Fruit fly (Drosophila melanogaster): ENCODE data around the gene FucT6.

The FucT6 gene

dm6 chrX:11687666-11688492 lies 21.9 kb downstream of the FucT6 start:
- no peak for TF ChIP-seq CG8478 (optimal IDR thresholded peaks at IDR 0.05)
- no peak for TF ChIP-seq Dll (optimal IDR thresholded peaks at IDR 0.05)
- no peak for TF ChIP-seq pan (optimal IDR thresholded peaks at IDR 0.05)
- TF ChIP-seq psq (optimal IDR thresholded peaks at IDR 0.05), result no peak
- TF ChIP-seq usp (GFP tag; optimal IDR thresholded peaks at IDR 0.05), result no peak
- TF ChIP-seq EcR (GFP tag; optimal IDR thresholded peaks at IDR 0.05), result no peak

- TF ChIP-seq CG8478 (optimal IDR thresholded peaks at IDR 0.05) (no peak), psq (optimal IDR thresholded peaks at IDR 0.05) (no peak), pan (optimal IDR thresholded peaks at IDR 0.05) (no peak), Dll (optimal IDR thresholded peaks at IDR 0.05) (no peak), EcR (GFP tag; optimal IDR thresholded peaks at IDR 0.05) (no peak), usp (GFP tag; optimal IDR thresholded peaks at IDR 0.05) (no peak)
Measured at dm6 chrX:11686675-11687074, 23.1 kb downstream of the FucT6 start.

dm6 chrX:11685918-11686640 lies 23.7 kb downstream of the FucT6 start:
- no peak for TF ChIP-seq CG8478 (optimal IDR thresholded peaks at IDR 0.05)
- peak in 1 of 2 experiments; percentile 37 for TF ChIP-seq EcR (GFP tag; optimal IDR thresholded peaks at IDR 0.05)
- TF ChIP-seq psq (optimal IDR thresholded peaks at IDR 0.05), result no peak
- no peak for TF ChIP-seq pan (optimal IDR thresholded peaks at IDR 0.05)
- no peak for TF ChIP-seq Dll (optimal IDR thresholded peaks at IDR 0.05)
- no peak for TF ChIP-seq usp (GFP tag; optimal IDR thresholded peaks at IDR 0.05)

- TF ChIP-seq Dll (optimal IDR thresholded peaks at IDR 0.05) (no peak), EcR (GFP tag; optimal IDR thresholded peaks at IDR 0.05) (no peak)
Measured at dm6 chrX:11684462-11684861, 25.3 kb downstream of the FucT6 start.

- TF ChIP-seq pan (optimal IDR thresholded peaks at IDR 0.05) (no peak), usp (GFP tag; optimal IDR thresholded peaks at IDR 0.05) (no peak), EcR (GFP tag; optimal IDR thresholded peaks at IDR 0.05) (no peak), Dll (optimal IDR thresholded peaks at IDR 0.05) (no peak), psq (optimal IDR thresholded peaks at IDR 0.05) (no peak), CG8478 (optimal IDR thresholded peaks at IDR 0.05) (no peak)
Measured at dm6 chrX:11683480-11683879, 26.3 kb downstream of the FucT6 start.

- peak; percentile 66 for TF ChIP-seq Dll (optimal IDR thresholded peaks at IDR 0.05)
- peak; percentile 34 for TF ChIP-seq CG8478 (optimal IDR thresholded peaks at IDR 0.05)
- no peak for TF ChIP-seq usp (GFP tag; optimal IDR thresholded peaks at IDR 0.05)
- peak in 1 of 2 experiments; percentile 96 for TF ChIP-seq EcR (GFP tag; optimal IDR thresholded peaks at IDR 0.05)
Measured at dm6 chrX:11681558-11682551, 27.9 kb downstream of the FucT6 start.

- no peak for TF ChIP-seq pan (optimal IDR thresholded peaks at IDR 0.05)
- TF ChIP-seq psq (optimal IDR thresholded peaks at IDR 0.05), result no peak
- no peak for TF ChIP-seq CG8478 (optimal IDR thresholded peaks at IDR 0.05)
- TF ChIP-seq usp (GFP tag; optimal IDR thresholded peaks at IDR 0.05), result no peak
- TF ChIP-seq Dll (optimal IDR thresholded peaks at IDR 0.05), result no peak
- no peak for TF ChIP-seq EcR (GFP tag; optimal IDR thresholded peaks at IDR 0.05)
Measured at dm6 chrX:11680405-11680804, 29.3 kb downstream of the FucT6 start.

- TF ChIP-seq EcR (GFP tag; optimal IDR thresholded peaks at IDR 0.05) (no peak), pan (optimal IDR thresholded peaks at IDR 0.05) (no peak), usp (GFP tag; optimal IDR thresholded peaks at IDR 0.05) (no peak), psq (optimal IDR thresholded peaks at IDR 0.05) (no peak), Dll (optimal IDR thresholded peaks at IDR 0.05) (no peak), CG8478 (optimal IDR thresholded peaks at IDR 0.05) (no peak)
Measured at dm6 chrX:11679461-11679860, 30.3 kb downstream of the FucT6 start.

dm6 chrX:11678539-11679040 lies 31.2 kb downstream of the FucT6 start, which contains the start of the genes Vlet and bif:
Gene Vlet, minus strand, starts transcription at chrX:11678589.
Gene bif, plus strand, starts transcription at chrX:11678970.
- no peak for TF ChIP-seq usp (GFP tag; optimal IDR thresholded peaks at IDR 0.05)

- TF ChIP-seq usp (GFP tag; optimal IDR thresholded peaks at IDR 0.05) (no peak), CG8478 (optimal IDR thresholded peaks at IDR 0.05) (no peak), pan (optimal IDR thresholded peaks at IDR 0.05) (no peak), EcR (GFP tag; optimal IDR thresholded peaks at IDR 0.05) (no peak), Dll (optimal IDR thresholded peaks at IDR 0.05) (no peak), psq (optimal IDR thresholded peaks at IDR 0.05) (no peak)
Measured at dm6 chrX:11664058-11664457, 45.7 kb downstream of the FucT6 start.

- no peak for TF ChIP-seq Dll (optimal IDR thresholded peaks at IDR 0.05)
- TF ChIP-seq usp (GFP tag; optimal IDR thresholded peaks at IDR 0.05), result no peak
- no peak for TF ChIP-seq psq (optimal IDR thresholded peaks at IDR 0.05)
- no peak for TF ChIP-seq EcR (GFP tag; optimal IDR thresholded peaks at IDR 0.05)
- TF ChIP-seq CG8478 (optimal IDR thresholded peaks at IDR 0.05), result no peak
- no peak for TF ChIP-seq pan (optimal IDR thresholded peaks at IDR 0.05)
Measured at dm6 chrX:11660476-11660875, 49.3 kb downstream of the FucT6 start.
